Worm (Caenorhabditis elegans): Measurements from ENCODE around the gene col-141.

Gene col-141

DNA sequence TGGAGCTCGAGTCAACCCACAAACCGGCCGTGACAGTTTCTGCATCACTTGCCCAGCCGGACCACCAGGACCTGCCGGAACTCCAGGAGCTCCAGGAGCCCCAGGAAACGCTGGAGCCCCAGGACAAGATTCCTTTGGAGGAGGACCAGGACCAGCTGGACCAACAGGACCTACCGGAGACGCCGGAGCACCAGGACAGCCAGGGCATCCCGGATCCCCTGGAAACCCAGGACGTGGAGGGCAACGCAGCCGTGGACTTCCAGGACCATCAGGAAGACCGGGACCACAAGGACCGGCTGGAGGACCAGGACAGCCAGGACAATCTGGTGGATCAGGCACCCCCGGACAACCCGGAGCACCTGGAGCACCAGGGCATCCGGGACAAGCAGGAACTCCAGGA is 571 bp downstream of the col-141 start:
- TF ChIP-seq M03D4.4 (tag; optimal IDR thresholded peaks at IDR 0.05) (no peak), drap-1 (GFP tag; optimal IDR thresholded peaks at IDR 0.05) (no peak), nhr-12 (tag; optimal IDR thresholded peaks at IDR 0.05) (no peak), ham-2 (GFP tag; optimal IDR thresholded peaks at IDR 0.05) (no peak), unc-39 (tag; optimal IDR thresholded peaks at IDR 0.05) (no peak), lin-13 (tag; optimal IDR thresholded peaks at IDR 0.05) (no peak), nhr-28 (tag; optimal IDR thresholded peaks at IDR 0.05) (no peak), flh-1 (GFP tag; optimal IDR thresholded peaks at IDR 0.05) (no peak), snpc-4 (tag; optimal IDR thresholded peaks at IDR 0.05) (no peak), nhr-237 (tag; optimal IDR thresholded peaks at IDR 0.05) (no peak), sem-2 (GFP tag; optimal IDR thresholded peaks at IDR 0.05) (no peak), mep-1 (tag; optimal IDR thresholded peaks at IDR 0.05) (no peak)

DNA sequence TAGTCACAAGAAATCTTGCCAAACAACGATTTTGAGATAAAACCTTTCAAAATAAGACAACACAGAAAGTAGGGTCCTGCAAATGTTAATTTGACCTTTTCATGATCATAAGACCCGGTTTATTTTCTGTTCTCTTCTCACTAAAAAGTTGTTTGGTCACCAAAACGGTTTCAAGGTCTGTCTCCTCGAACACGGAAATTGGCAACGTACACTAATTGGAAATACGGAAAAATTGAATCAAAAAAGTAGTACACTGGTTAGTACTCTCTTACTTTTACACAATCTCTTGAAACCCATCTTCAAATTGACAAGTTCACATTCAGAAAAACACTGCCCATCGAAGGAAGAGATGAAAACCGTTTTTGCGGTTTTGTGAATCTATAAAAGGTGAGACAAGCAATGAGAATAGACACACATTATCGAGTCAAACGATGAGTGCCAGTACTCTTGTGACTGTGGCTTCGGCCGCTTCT is 1.3 kb downstream of the col-141 start, which contains the start of gene col-142:
Gene col-142, plus strand, starts transcription at position 423 of the 473 bp plus-strand sequence.
- TF ChIP-seq ceh-39 (tag; optimal IDR thresholded peaks at IDR 0.05) (no peak), nhr-237 (tag; optimal IDR thresholded peaks at IDR 0.05) (no peak), blmp-1 (tag; optimal IDR thresholded peaks at IDR 0.05) (no peak), nhr-28 (tag; optimal IDR thresholded peaks at IDR 0.05) (no peak), mab-5 (tag; optimal IDR thresholded peaks at IDR 0.05) (no peak), mls-2 (tag; optimal IDR thresholded peaks at IDR 0.05) (no peak), lin-32 (GFP tag; optimal IDR thresholded peaks at IDR 0.05) (no peak), sem-2 (GFP tag; optimal IDR thresholded peaks at IDR 0.05) (no peak), hlh-1 (tag; optimal IDR thresholded peaks at IDR 0.05) (no peak), snpc-4 (tag; optimal IDR thresholded peaks at IDR 0.05) (no peak)

DNA sequence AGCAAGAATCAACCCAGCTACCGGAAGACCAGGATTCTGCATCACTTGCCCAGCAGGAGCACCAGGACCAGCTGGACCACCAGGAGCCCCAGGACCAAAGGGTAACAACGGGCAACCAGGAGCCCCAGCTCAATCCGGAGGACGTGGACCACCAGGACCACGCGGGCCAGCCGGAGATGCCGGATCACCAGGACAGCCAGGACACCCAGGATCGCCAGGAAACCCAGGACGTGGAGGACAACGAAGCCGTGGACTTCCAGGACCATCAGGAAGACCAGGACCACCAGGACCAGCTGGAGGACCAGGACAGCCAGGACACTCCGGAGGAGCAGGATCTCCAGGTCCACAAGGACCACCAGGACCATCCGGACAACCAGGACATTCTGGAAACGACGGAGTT is 2.0 kb downstream of the col-141 start:
- TF ChIP-seq ceh-43 (GFP tag; optimal IDR thresholded peaks at IDR 0.05) (no peak), ces-1 (GFP tag; optimal IDR thresholded peaks at IDR 0.05) (no peak), elt-3 (tag; optimal IDR thresholded peaks at IDR 0.05) (no peak), nhr-28 (tag; optimal IDR thresholded peaks at IDR 0.05) (no peak), blmp-1 (tag; optimal IDR thresholded peaks at IDR 0.05) (no peak), sem-2 (GFP tag; optimal IDR thresholded peaks at IDR 0.05) (no peak)

DNA sequence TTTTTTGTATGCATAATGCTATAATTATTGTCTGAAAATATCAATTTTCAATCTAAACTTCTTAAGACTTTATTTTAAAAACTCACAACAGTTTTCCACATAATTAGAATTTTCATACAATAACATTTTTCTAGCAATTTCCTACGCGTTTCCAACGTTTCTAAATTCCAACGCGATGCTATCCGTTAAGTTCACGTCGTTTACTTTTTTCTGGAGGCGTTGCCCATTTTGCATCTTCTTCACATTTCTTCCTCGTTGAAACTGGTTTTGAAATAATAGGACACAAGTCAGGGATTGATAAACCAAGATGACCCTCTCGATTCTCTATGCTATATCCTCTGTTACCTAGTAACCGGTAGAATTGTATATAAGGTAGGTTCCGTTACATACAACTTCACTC is 5.7 kb downstream of the col-141 start, which contains the start of the genes T15B7.14 and col-143:
Gene T15B7.14, minus strand, starts transcription at position 101 of the 400 bp plus-strand sequence.
Gene col-143, plus strand, starts transcription at position 394 of the 400 bp plus-strand sequence.
- TF ChIP-seq unc-39 (tag; optimal IDR thresholded peaks at IDR 0.05) (no peak), lin-32 (GFP tag; optimal IDR thresholded peaks at IDR 0.05) (no peak), ceh-83 (GFP tag; optimal IDR thresholded peaks at IDR 0.05) (no peak)

DNA sequence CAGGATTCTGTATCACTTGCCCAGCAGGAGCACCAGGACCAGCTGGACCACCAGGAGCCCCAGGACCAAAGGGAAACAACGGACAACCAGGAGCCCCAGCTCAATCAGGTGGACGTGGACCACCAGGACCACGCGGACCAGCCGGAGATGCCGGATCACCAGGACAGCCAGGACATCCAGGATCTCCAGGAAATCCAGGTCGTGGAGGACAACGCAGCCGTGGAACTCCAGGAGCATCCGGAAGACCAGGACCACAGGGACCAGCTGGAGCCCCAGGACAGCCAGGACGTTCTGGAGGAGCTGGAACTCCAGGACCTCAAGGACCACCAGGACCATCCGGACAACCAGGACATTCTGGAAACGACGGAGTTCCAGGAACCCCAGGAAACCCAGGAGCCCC is 6.5 kb downstream of the col-141 start:
- TF ChIP-seq ces-1 (GFP tag; optimal IDR thresholded peaks at IDR 0.05): no peak
- no peak for TF ChIP-seq pha-4 (tag; optimal IDR thresholded peaks at IDR 0.05)
- no peak for TF ChIP-seq zip-8 (tag; optimal IDR thresholded peaks at IDR 0.05)
- no peak for TF ChIP-seq tbx-8 (GFP tag; optimal IDR thresholded peaks at IDR 0.05)

DNA sequence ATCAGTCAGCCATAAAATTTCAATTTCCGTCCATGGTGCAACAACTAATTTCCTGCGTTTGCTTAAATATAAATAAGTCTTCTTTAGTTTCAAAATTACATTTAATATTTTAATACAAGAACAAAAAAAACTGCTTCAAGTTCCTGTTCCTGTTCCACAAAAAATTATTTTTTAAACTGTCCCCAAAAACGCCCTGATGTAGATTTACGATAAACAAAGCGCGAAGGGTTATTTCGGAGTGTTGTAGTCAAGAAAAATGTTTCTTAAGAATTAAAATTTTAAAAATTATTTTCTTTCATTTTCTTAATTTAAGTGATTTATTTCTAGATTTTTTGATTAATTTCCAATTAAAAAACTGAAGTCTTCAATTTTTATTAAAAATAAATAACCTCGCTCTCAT is 9.1 kb downstream of the col-141 start, which contains the start of gene T15B7.15:
Gene T15B7.15, minus strand, starts transcription at position 67 of the 400 bp plus-strand sequence.
- no peak for TF ChIP-seq bed-3 (GFP tag; optimal IDR thresholded peaks at IDR 0.05)
- TF ChIP-seq ztf-11 (tag; optimal IDR thresholded peaks at IDR 0.05): no peak
- TF ChIP-seq nhr-28 (tag; optimal IDR thresholded peaks at IDR 0.05): no peak
- TF ChIP-seq hlh-1 (tag; optimal IDR thresholded peaks at IDR 0.05): no peak
- no peak for TF ChIP-seq mab-5 (tag; optimal IDR thresholded peaks at IDR 0.05)
- no peak for TF ChIP-seq tbx-8 (GFP tag; optimal IDR thresholded peaks at IDR 0.05)
- no peak for TF ChIP-seq ham-2 (GFP tag; optimal IDR thresholded peaks at IDR 0.05)
- TF ChIP-seq M03D4.4 (tag; optimal IDR thresholded peaks at IDR 0.05): no peak
- TF ChIP-seq sptf-1 (tag; optimal IDR thresholded peaks at IDR 0.05): no peak
- no peak for TF ChIP-seq lin-13 (tag; optimal IDR thresholded peaks at IDR 0.05)
- TF ChIP-seq nhr-76 (tag; optimal IDR thresholded peaks at IDR 0.05): no peak
- TF ChIP-seq elt-1 (tag; optimal IDR thresholded peaks at IDR 0.05; ENCODE audit: borderline replicate concordance, insufficient read depth): no peak
- no peak for TF ChIP-seq ceh-43 (GFP tag; optimal IDR thresholded peaks at IDR 0.05)

Data from whole organism, mixed stage, embryonic.